Fruit fly (Drosophila melanogaster) whole organism, embryonic: ENCODE data around the gene CG12362.

Experiments
- Awh ChIP-seq: fragments of 200-800 bp; sonication (Bioruptor generic); IDR thresholded peaks from 2 replicates; pipeline ENCODE4, ENCODE4 v1.3.6; 2022; ENCODE audit warnings: missing biosample characterization, missing genetic modification characterization
- CG10321 ChIP-seq: fragments of 200-800 bp; sonication (Bioruptor generic); IDR thresholded peaks from 2 replicates; pipeline ENCODE4 v1.3.6; 2022; ENCODE audit warnings: missing biosample characterization, missing genetic modification characterization
- CG13775 ChIP-seq: fragments of 200-800 bp; sonication (Bioruptor generic); optimal IDR thresholded peaks from 3 replicates; lab custom pipeline; 2017; ENCODE audit warnings: missing biosample characterization, mild to moderate bottlenecking, missing genetic modification characterization
- CG14667 ChIP-seq: fragments of 200-800 bp; sonication (Bioruptor generic); IDR thresholded peaks from 2 replicates; pipeline ENCODE4 v1.3.6; 2022; ENCODE audit warnings: missing biosample characterization, missing genetic modification characterization
- CG15696 ChIP-seq: fragments of 200-800 bp; sonication (Bioruptor generic); optimal IDR thresholded peaks from 2 replicates; lab custom pipeline; 2019; ENCODE audit warnings: missing biosample characterization, mild to moderate bottlenecking, missing genetic modification characterization, moderate library complexity
- CG1603 ChIP-seq: fragments of 200-800 bp; sonication (Bioruptor generic); optimal IDR thresholded peaks from 2 replicates; lab custom pipeline; 2019; ENCODE audit warnings: missing biosample characterization, mild to moderate bottlenecking, missing genetic modification characterization, moderate library complexity
- CG17186 ChIP-seq: fragments of 200-800 bp; sonication (Bioruptor generic); optimal IDR thresholded peaks from 3 replicates; lab custom pipeline; 2017; ENCODE audit warnings: missing biosample characterization, missing genetic modification reagents, missing genetic modification characterization
- CG17829 ChIP-seq: fragments of 200-800 bp; optimal IDR thresholded peaks from 2 replicates; lab custom pipeline; 2019; ENCODE audit warnings: missing biosample characterization, mild to moderate bottlenecking, missing genetic modification characterization, moderate library complexity
- CG17912 ChIP-seq: fragments of 200-800 bp; sonication (Bioruptor generic); optimal IDR thresholded peaks from 2 replicates; lab custom pipeline; 2018; ENCODE audit warnings: missing biosample characterization, mild to moderate bottlenecking, missing genetic modification characterization
- CG2199 ChIP-seq: fragments of 200-800 bp; sonication (Bioruptor generic); IDR thresholded peaks from 3 replicates; pipeline ENCODE4 v1.3.6; 2022; ENCODE audit warnings: missing biosample characterization, missing genetic modification characterization
- CG33213 ChIP-seq: fragments of 200-800 bp; sonication (Bioruptor generic); optimal IDR thresholded peaks from 3 replicates; lab custom pipeline; 2016; ENCODE audit warnings: missing biosample characterization, missing genetic modification characterization
- CG4707 ChIP-seq: fragments of 200-800 bp; sonication (Bioruptor generic); optimal IDR thresholded peaks from 2 replicates; lab custom pipeline; 2018; ENCODE audit warnings: missing biosample characterization, mild to moderate bottlenecking, missing genetic modification characterization, moderate library complexity
- CG7786 ChIP-seq: fragments of 200-800 bp; sonication (Bioruptor generic); optimal IDR thresholded peaks from 2 replicates; lab custom pipeline; 2016; ENCODE audit warnings: missing biosample characterization, missing genetic modification characterization
- CG7963 ChIP-seq: fragments of 200-800 bp; sonication (Bioruptor generic); IDR thresholded peaks from 3 replicates; pipeline ENCODE4 v1.3.6; 2022; ENCODE audit warnings: missing biosample characterization, missing genetic modification characterization; ENCODE audit not compliant: partially characterized antibody
- CG8359 ChIP-seq: fragments of 200-800 bp; sonication (Bioruptor generic); optimal IDR thresholded peaks from 2 replicates; lab custom pipeline; 2017; ENCODE audit warnings: missing biosample characterization, mild to moderate bottlenecking, missing genetic modification characterization, borderline replicate concordance
- D19A ChIP-seq: fragments of 200-800 bp; optimal IDR thresholded peaks from 3 replicates; lab custom pipeline; 2019; ENCODE audit warnings: missing biosample characterization, mild to moderate bottlenecking, missing genetic modification characterization, moderate library complexity
- E2f1 ChIP-seq: fragments of 200-800 bp; sonication (Bioruptor generic); IDR thresholded peaks from 2 replicates; pipeline ENCODE4 v1.3.6; 2022; ENCODE audit warnings: missing biosample characterization, missing genetic modification characterization
- Fer2 ChIP-seq: fragments of 200-800 bp; sonication (Bioruptor generic); optimal IDR thresholded peaks from 2 replicates; lab custom pipeline; 2018; ENCODE audit warnings: missing biosample characterization, mild to moderate bottlenecking, missing genetic modification characterization, moderate library complexity
- Gsc ChIP-seq: fragments of 200-800 bp; sonication (Bioruptor generic); IDR thresholded peaks from 2 replicates; pipeline ENCODE4 v1.3.6; 2022; ENCODE audit warnings: missing biosample characterization, missing genetic modification characterization
- Hey ChIP-seq: fragments of 200-800 bp; sonication (Bioruptor generic); optimal IDR thresholded peaks from 3 replicates; lab custom pipeline; 2018; ENCODE audit warnings: missing biosample characterization, mild to moderate bottlenecking, missing genetic modification characterization
- HmgZ ChIP-seq: fragments of 200-800 bp; sonication (Bioruptor generic); optimal IDR thresholded peaks from 2 replicates; lab custom pipeline; 2018; ENCODE audit warnings: missing biosample characterization, mild to moderate bottlenecking, missing genetic modification characterization
- Jarid2 ChIP-seq: fragments of 200-800 bp; sonication (Bioruptor generic); optimal IDR thresholded peaks from 3 replicates; lab custom pipeline; 2017; ENCODE audit warnings: mild to moderate bottlenecking, missing biosample characterization, missing genetic modification reagents, missing genetic modification characterization
- Med ChIP-seq: fragments of 200-800 bp; sonication (Bioruptor generic); peaks from one replicate; lab custom pipeline; 2016; ENCODE audit warnings: missing biosample characterization, missing genetic modification characterization, mild to moderate bottlenecking, inconsistent platforms, moderate library complexity
- Meics ChIP-seq: fragments of 200-800 bp; sonication (Bioruptor generic); optimal IDR thresholded peaks from 2 replicates; lab custom pipeline; 2017; ENCODE audit warnings: missing biosample characterization, mild to moderate bottlenecking, missing genetic modification characterization
- NK7.1 ChIP-seq: fragments of 200-800 bp; sonication (Bioruptor generic); optimal IDR thresholded peaks from 3 replicates; lab custom pipeline; 2016; ENCODE audit warnings: missing biosample characterization, missing genetic modification characterization
- Neu2 ChIP-seq: fragments of 200-800 bp; sonication (Bioruptor generic); optimal IDR thresholded peaks from 3 replicates; lab custom pipeline; 2016; ENCODE audit warnings: missing biosample characterization, missing genetic modification characterization, borderline replicate concordance
- Ssrp ChIP-seq: fragments of 200-800 bp; sonication (Bioruptor generic); optimal IDR thresholded peaks from 2 replicates; lab custom pipeline; 2018; ENCODE audit warnings: missing biosample characterization, mild to moderate bottlenecking, missing genetic modification characterization, moderate library complexity
- ato ChIP-seq: fragments of 200-800 bp; sonication (Bioruptor generic); IDR thresholded peaks from 2 replicates; pipeline ENCODE4 v1.3.6; 2022; ENCODE audit warnings: missing biosample characterization, missing genetic modification characterization; ENCODE audit not compliant: partially characterized antibody
- bowl ChIP-seq: fragments of 200-800 bp; sonication (Bioruptor generic); IDR thresholded peaks from 2 replicates; pipeline ENCODE4 v1.3.6; 2022; ENCODE audit warnings: missing biosample characterization, missing genetic modification characterization
- chinmo ChIP-seq: fragments of 200-800 bp; sonication (Bioruptor generic); IDR thresholded peaks from 4 replicates; pipeline ENCODE4 v1.3.6; 2022; ENCODE audit warnings: missing biosample characterization, missing genetic modification characterization; ENCODE audit not compliant: partially characterized antibody
- chm ChIP-seq: fragments of 200-800 bp; sonication (Bioruptor generic); IDR thresholded peaks from 2 replicates; pipeline ENCODE4 v1.3.6; 2022; ENCODE audit warnings: missing biosample characterization, missing genetic modification characterization
- chn ChIP-seq: fragments of 200-800 bp; sonication (Bioruptor generic); optimal IDR thresholded peaks from 2 replicates; lab custom pipeline; 2016; ENCODE audit warnings: missing biosample characterization, missing genetic modification characterization
- ci ChIP-seq: fragments of 200-800 bp; sonication (Bioruptor generic); IDR thresholded peaks from 3 replicates; pipeline ENCODE4 v1.3.6; 2022; ENCODE audit warnings: missing biosample characterization, missing genetic modification characterization
- crc ChIP-seq: fragments of 200-800 bp; sonication (Bioruptor generic); optimal IDR thresholded peaks from 2 replicates; lab custom pipeline; 2016; ENCODE audit warnings: missing biosample characterization, missing genetic modification characterization
- crol ChIP-seq: fragments of 200-800 bp; sonication (Bioruptor generic); IDR thresholded peaks from 2 replicates; pipeline ENCODE4 v1.3.6; 2022; ENCODE audit warnings: missing biosample characterization, missing genetic modification characterization
- fru ChIP-seq: fragments of >200 bp; optimal IDR thresholded peaks from 2 replicates; lab custom pipeline; 2017
- grn ChIP-seq: fragments of 200-800 bp; sonication (Bioruptor generic); optimal IDR thresholded peaks from 3 replicates; lab custom pipeline; 2017; ENCODE audit warnings: missing biosample characterization, missing genetic modification characterization
- kay ChIP-seq: fragments of 200-800 bp; sonication (Bioruptor generic); optimal IDR thresholded peaks from 2 replicates; lab custom pipeline; 2016; ENCODE audit warnings: missing biosample characterization, missing genetic modification characterization
- kni ChIP-seq: fragments of 200-800 bp; sonication (Bioruptor generic); optimal IDR thresholded peaks from 3 replicates; lab custom pipeline; 2017; ENCODE audit warnings: mild to moderate bottlenecking, missing biosample characterization, missing genetic modification reagents, missing genetic modification characterization
- nom ChIP-seq: fragments of 200-800 bp; sonication (Bioruptor generic); optimal IDR thresholded peaks from 2 replicates; lab custom pipeline; 2017; ENCODE audit warnings: missing biosample characterization, missing genetic modification characterization, mild to moderate bottlenecking, moderate library complexity, missing genetic modification reagents
- prd ChIP-seq, 3 experiments: fragments of >200 bp in 2 of 3; fragments of 200-800 bp in 1 of 3; sonication (Bioruptor generic) in 1 of 3; optimal IDR thresholded peaks in 2 of 3; IDR thresholded peaks in 1 of 3; 2 replicates in 2 of 3; 3 replicates in 1 of 3; pipeline versions ENCODE4 v1.3.6 to Lab custom; 2017 to 2022; ENCODE audit warnings: missing biosample characterization in 1 of 3, missing genetic modification characterization in 1 of 3
- sd ChIP-seq: fragments of 200-800 bp; sonication (Bioruptor generic); optimal IDR thresholded peaks from 3 replicates; lab custom pipeline; 2018; ENCODE audit warnings: missing biosample characterization, mild to moderate bottlenecking, missing genetic modification characterization, moderate library complexity
- sens ChIP-seq: fragments of 200-800 bp; sonication (Bioruptor generic); peaks from one replicate; lab custom pipeline; 2016; ENCODE audit warnings: missing biosample characterization, missing genetic modification characterization
- slou ChIP-seq: fragments of 200-800 bp; sonication (Bioruptor generic); optimal IDR thresholded peaks from 3 replicates; lab custom pipeline; 2016; ENCODE audit warnings: missing biosample characterization, missing genetic modification characterization
- sna ChIP-seq: fragments of 200-800 bp; sonication (Bioruptor generic); IDR thresholded peaks from 2 replicates; pipeline ENCODE4 v1.3.6; 2022; ENCODE audit warnings: missing biosample characterization, missing genetic modification characterization; ENCODE audit not compliant: partially characterized antibody
- sob ChIP-seq: fragments of 200-800 bp; sonication (Bioruptor generic); IDR thresholded peaks from 2 replicates; pipeline ENCODE4 v1.3.6; 2022; ENCODE audit warnings: missing biosample characterization, missing genetic modification characterization
- stwl ChIP-seq: fragments of 200-800 bp; sonication (Bioruptor generic); optimal IDR thresholded peaks from 3 replicates; lab custom pipeline; 2018; ENCODE audit warnings: missing biosample characterization, mild to moderate bottlenecking, missing genetic modification characterization, moderate library complexity
- sug ChIP-seq: fragments of 200-800 bp; optimal IDR thresholded peaks from 2 replicates; lab custom pipeline; 2019; ENCODE audit warnings: missing biosample characterization, mild to moderate bottlenecking, missing genetic modification characterization, moderate library complexity
- unc-4 ChIP-seq: fragments of 200-800 bp; sonication (Bioruptor generic); IDR thresholded peaks from 2 replicates; pipeline ENCODE4 v1.3.6; 2022; ENCODE audit warnings: missing biosample characterization, missing genetic modification characterization; ENCODE audit not compliant: partially characterized antibody

The CG12362 gene

dm6 chr3L:10364906-10365305 is 47.7 kb upstream of the CG12362 start (continued):
- TF ChIP-seq CG7963 (GFP tag; lab: Robert Waterston, UW) (no peak), stwl (tag; lab: Kevin White, UChicago) (peak; percentile 5), CG4707 (GFP tag; lab: Kevin White, UChicago) (no peak), Awh (no peak), sd (peak; percentile 77), fru (lab: Kevin White, UChicago) (no peak), kni (no peak), prd (optimal IDR thresholded peaks at IDR 0.05; lab: Kevin White, UChicago) (no peak), prd (GFP tag; IDR thresholded peaks at IDR 0.05; lab: Robert Waterston, UW) (no peak), nom (GFP tag; lab: Kevin White, UChicago) (peak; percentile 97), HmgZ (no peak), grn (GFP tag; lab: Kevin White, UChicago) (no peak), ci (0 out of 3 replicates have a peak, but pooled peaks have one; percentile 24), Fer2 (tag; lab: Kevin White, UChicago) (no peak), sug (no peak), CG15696 (tag; lab: Kevin White, UChicago) (no peak), crc (GFP tag; lab: Kevin White, UChicago) (no peak), CG14667 (no peak), E2f1 (GFP tag; lab: Robert Waterston, UW) (no peak), chinmo (peak; percentile 67; the same call in 1 of the 4 replicates), CG13775 (GFP tag; lab: Kevin White, UChicago) (no peak), CG17912 (GFP tag; lab: Kevin White, UChicago) (no peak), Gsc (GFP tag; lab: Robert Waterston, UW) (no peak), CG33213 (GFP tag; lab: Kevin White, UChicago) (no peak), sna (no peak), CG17829 (tag; lab: Kevin White, UChicago) (no peak), chn (GFP tag; lab: Kevin White, UChicago) (no peak), crol (no peak), CG2199 (GFP tag; lab: Robert Waterston, UW) (peak; percentile 72; the same call in 2 of the 3 replicates), Neu2 (GFP tag; lab: Kevin White, UChicago) (no peak), slou (GFP tag; lab: Kevin White, UChicago) (no peak), bowl (GFP tag; lab: Robert Waterston, UW) (no peak), CG7786 (GFP tag; lab: Kevin White, UChicago) (no peak)

- TF ChIP-seq Meics (GFP tag; lab: Kevin White, UChicago) (no peak), Med (GFP tag; lab: Kevin White, UChicago) (peak; percentile 53), Hey (tag; lab: Kevin White, UChicago) (peak; percentile 18), kay (GFP tag; lab: Kevin White, UChicago) (no peak), sens (GFP tag; lab: Kevin White, UChicago) (peak; percentile 55), Jarid2 (GFP tag; lab: Kevin White, UChicago) (no peak), chm (GFP tag; lab: Robert Waterston, UW) (0 out of 2 replicates have a peak, but pooled peaks have one; percentile 60), CG8359 (GFP tag; lab: Kevin White, UChicago) (peak; percentile 98), unc-4 (GFP tag; lab: Robert Waterston, UW) (no peak), CG17186 (GFP tag; lab: Kevin White, UChicago) (no peak), sd (peak; percentile 23), sob (GFP tag; lab: Robert Waterston, UW) (peak; percentile 17; the same call in 1 of the 2 replicates), CG1603 (tag; lab: Kevin White, UChicago) (peak; percentile 1), ato (no peak), chinmo (0 out of 4 replicates have a peak, but pooled peaks have one; percentile 75), Ssrp (tag; lab: Kevin White, UChicago) (no peak), CG15696 (tag; lab: Kevin White, UChicago) (no peak), sug (peak; percentile 12), CG10321 (GFP tag; lab: Robert Waterston, UW) (peak; percentile 73), NK7.1 (no peak), Fer2 (tag; lab: Kevin White, UChicago) (no peak), D19A (no peak)
Observed at dm6 chr3L:10365641-10366275, 46.9 kb upstream of the CG12362 start.
